Fruit fly (Drosophila melanogaster) whole organism, embryonic: ENCODE data around the gene CG34171.
A peak's percentile ranks its signal among the peaks of the same experiment; 100 is the strongest.

Experiments
- Ada2b ChIP-seq: fragments of 200-800 bp; sonication (Bioruptor generic); IDR thresholded peaks from 2 replicates; pipeline ENCODE4 v1.3.6; 2022; ENCODE audit warnings: missing biosample characterization, missing genetic modification characterization
- Atf-2 ChIP-seq: fragments of 200-800 bp; sonication (Bioruptor generic); optimal IDR thresholded peaks from 2 replicates; lab custom pipeline; 2016; ENCODE audit warnings: missing biosample characterization, missing genetic modification characterization
- CG10321 ChIP-seq: fragments of 200-800 bp; sonication (Bioruptor generic); IDR thresholded peaks from 2 replicates; pipeline ENCODE4 v1.3.6; 2022; ENCODE audit warnings: missing biosample characterization, missing genetic modification characterization
- CG10366 ChIP-seq: fragments of 200-800 bp; sonication (Bioruptor generic); IDR thresholded peaks from 2 replicates; pipeline ENCODE4 v1.3.6; 2022; ENCODE audit warnings: missing biosample characterization, missing genetic modification characterization
- CG10565 ChIP-seq: fragments of 200-800 bp; sonication (Bioruptor generic); optimal IDR thresholded peaks from 3 replicates; lab custom pipeline; 2016; ENCODE audit warnings: missing biosample characterization, mild to moderate bottlenecking, missing genetic modification characterization
- CG10654 ChIP-seq: fragments of 200-800 bp; sonication (Bioruptor generic); optimal IDR thresholded peaks from 2 replicates; lab custom pipeline; 2016; ENCODE audit warnings: missing biosample characterization, missing genetic modification characterization
- CG14014 ChIP-seq: fragments of 200-800 bp; sonication (Bioruptor generic); IDR thresholded peaks from 2 replicates; pipeline ENCODE4 v1.3.6; 2022; ENCODE audit warnings: missing biosample characterization, missing genetic modification characterization
- CG14860 ChIP-seq: fragments of 200-800 bp; sonication (Bioruptor generic); IDR thresholded peaks from 3 replicates; pipeline ENCODE4 v1.3.6; 2022; ENCODE audit warnings: missing biosample characterization, missing genetic modification characterization; ENCODE audit not compliant: partially characterized antibody
- CG17328 ChIP-seq: fragments of 200-800 bp; sonication (Bioruptor generic); IDR thresholded peaks from 2 replicates; pipeline ENCODE4 v1.3.6; 2022; ENCODE audit warnings: missing biosample characterization, missing genetic modification characterization
- CG17359 ChIP-seq: fragments of 200-800 bp; sonication (Bioruptor generic); optimal IDR thresholded peaks from 3 replicates; lab custom pipeline; 2018; ENCODE audit warnings: missing biosample characterization, mild to moderate bottlenecking, missing genetic modification characterization, moderate library complexity
- CG17385 ChIP-seq: fragments of 200-800 bp; sonication (Bioruptor generic); optimal IDR thresholded peaks from 3 replicates; lab custom pipeline; 2018; ENCODE audit warnings: missing biosample characterization, mild to moderate bottlenecking, missing genetic modification characterization
- CG17612 ChIP-seq: fragments of 200-800 bp; sonication (Bioruptor generic); IDR thresholded peaks from 2 replicates; pipeline ENCODE4 v1.3.6; 2022; ENCODE audit warnings: missing biosample characterization, missing genetic modification characterization
- CG18011 ChIP-seq: fragments of 200-800 bp; sonication (Bioruptor generic); optimal IDR thresholded peaks from 2 replicates; lab custom pipeline; 2017; ENCODE audit warnings: missing biosample characterization, missing genetic modification characterization, mild to moderate bottlenecking, moderate library complexity, missing genotype
- CG7839 ChIP-seq: fragments of 200-800 bp; sonication (Bioruptor generic); optimal IDR thresholded peaks from 3 replicates; lab custom pipeline; 2018; ENCODE audit warnings: missing biosample characterization, mild to moderate bottlenecking, missing genetic modification characterization, moderate library complexity
- CG7928 ChIP-seq: fragments of 200-800 bp; sonication (Bioruptor generic); optimal IDR thresholded peaks from 2 replicates; lab custom pipeline; 2017; ENCODE audit warnings: missing biosample characterization, mild to moderate bottlenecking, missing genetic modification characterization
- CG8290 ChIP-seq, 3 experiments: fragments of 200-800 bp; sonication (Bioruptor generic); optimal IDR thresholded peaks; 2 replicates each; lab custom pipeline; 2016 to 2019; ENCODE audit warnings: missing biosample characterization in 3 of 3, missing genetic modification characterization in 3 of 3, mild to moderate bottlenecking in 2 of 3, moderate library complexity in 1 of 3
- D ChIP-seq, 2 experiments: fragments of 200-800 bp in 1 of 2; fragments of >200 bp in 1 of 2; sonication (Bioruptor generic) in 1 of 2; optimal IDR thresholded peaks; 2 replicates in 1 of 2; 3 replicates in 1 of 2; lab custom pipeline; 2017; ENCODE audit warnings: mild to moderate bottlenecking in 1 of 2, missing biosample characterization in 1 of 2, missing genetic modification characterization in 1 of 2, missing genetic modification reagents in 1 of 2
- E2f1 ChIP-seq: fragments of 200-800 bp; sonication (Bioruptor generic); IDR thresholded peaks from 2 replicates; pipeline ENCODE4 v1.3.6; 2022; ENCODE audit warnings: missing biosample characterization, missing genetic modification characterization
- HLH54F ChIP-seq: fragments of 200-800 bp; sonication (Bioruptor generic); optimal IDR thresholded peaks from 3 replicates; lab custom pipeline; 2016; ENCODE audit warnings: missing biosample characterization, missing genetic modification characterization
- Hmx ChIP-seq: fragments of 200-800 bp; sonication (Bioruptor generic); optimal IDR thresholded peaks from 2 replicates; lab custom pipeline; 2016; ENCODE audit warnings: missing biosample characterization, missing genetic modification characterization
- Hr39 ChIP-seq: fragments of >200 bp; optimal IDR thresholded peaks from 2 replicates; lab custom pipeline; 2017
- Hr78 ChIP-seq, 2 experiments: fragments of 200-800 bp in 1 of 2; fragments of >200 bp in 1 of 2; sonication (Bioruptor generic) in 1 of 2; optimal IDR thresholded peaks; 2 replicates each; lab custom pipeline; 2017 to 2019; ENCODE audit warnings: missing biosample characterization in 2 of 2, missing genetic modification characterization in 2 of 2, mild to moderate bottlenecking in 1 of 2, moderate library complexity in 1 of 2
- Lim3 ChIP-seq: fragments of 200-800 bp; sonication (Bioruptor generic); IDR thresholded peaks from 2 replicates; pipeline ENCODE4 v1.3.6; 2022; ENCODE audit warnings: missing biosample characterization, missing genetic modification characterization
- MESR4 ChIP-seq: fragments of 200-800 bp; sonication (Bioruptor generic); optimal IDR thresholded peaks from 2 replicates; lab custom pipeline; 2018; ENCODE audit warnings: missing biosample characterization, mild to moderate bottlenecking, missing genetic modification characterization, moderate library complexity
- Mad ChIP-seq: fragments of 200-800 bp; sonication (Bioruptor generic); optimal IDR thresholded peaks from 2 replicates; lab custom pipeline; 2016; ENCODE audit warnings: missing biosample characterization, missing genetic modification characterization
- Ravus ChIP-seq: fragments of 200-800 bp; sonication (Bioruptor generic); IDR thresholded peaks from 2 replicates; pipeline ENCODE4 v1.3.6; 2022; ENCODE audit warnings: missing biosample characterization, missing genetic modification characterization
- al ChIP-seq: fragments of 200-800 bp; sonication (Bioruptor generic); IDR thresholded peaks from 2 replicates; pipeline ENCODE4 v1.3.6; 2022; ENCODE audit warnings: missing biosample characterization, missing genetic modification characterization
- bab2 ChIP-seq: fragments of 200-800 bp; sonication (Bioruptor generic); optimal IDR thresholded peaks from 2 replicates; lab custom pipeline; 2016; ENCODE audit warnings: missing biosample characterization, missing genetic modification characterization
- bbx ChIP-seq: fragments of 200-800 bp; sonication (Bioruptor generic); IDR thresholded peaks from 2 replicates; pipeline ENCODE4 v1.3.6; 2022; ENCODE audit warnings: missing biosample characterization, missing genetic modification characterization; ENCODE audit not compliant: partially characterized antibody
- chif ChIP-seq, 2 experiments: fragments of 200-800 bp; sonication (Bioruptor generic); optimal IDR thresholded peaks; 3 replicates each; lab custom pipeline; 2016; ENCODE audit warnings: missing biosample characterization in 2 of 2, missing genetic modification characterization in 2 of 2
- chn ChIP-seq: fragments of 200-800 bp; sonication (Bioruptor generic); optimal IDR thresholded peaks from 2 replicates; lab custom pipeline; 2016; ENCODE audit warnings: missing biosample characterization, missing genetic modification characterization
- ci ChIP-seq: fragments of 200-800 bp; sonication (Bioruptor generic); IDR thresholded peaks from 3 replicates; pipeline ENCODE4 v1.3.6; 2022; ENCODE audit warnings: missing biosample characterization, missing genetic modification characterization
- crp ChIP-seq, 2 experiments: fragments of 200-800 bp; sonication (Bioruptor generic); optimal IDR thresholded peaks; 2 replicates in 1 of 2; 3 replicates in 1 of 2; lab custom pipeline; 2017; ENCODE audit warnings: missing biosample characterization in 2 of 2, missing genetic modification characterization in 2 of 2, mild to moderate bottlenecking in 1 of 2, moderate library complexity in 1 of 2
- fd64A ChIP-seq: fragments of 200-800 bp; sonication (Bioruptor generic); optimal IDR thresholded peaks from 3 replicates; lab custom pipeline; 2018; ENCODE audit warnings: missing biosample characterization, mild to moderate bottlenecking, missing genetic modification characterization
- fd96Cb ChIP-seq: fragments of 200-800 bp; sonication (Bioruptor generic); optimal IDR thresholded peaks from 2 replicates; lab custom pipeline; 2018; ENCODE audit warnings: missing biosample characterization, mild to moderate bottlenecking, missing genetic modification characterization, moderate library complexity
- h ChIP-seq: fragments of >200 bp; optimal IDR thresholded peaks from 2 replicates; lab custom pipeline; 2017
- her ChIP-seq: fragments of 200-800 bp; sonication (Bioruptor generic); optimal IDR thresholded peaks from 2 replicates; lab custom pipeline; 2016; ENCODE audit warnings: missing biosample characterization, missing genetic modification characterization
- hth ChIP-seq: fragments of >200 bp; optimal IDR thresholded peaks from 2 replicates; lab custom pipeline; 2017; ENCODE audit warnings: inconsistent platforms
- insv ChIP-seq, 2 experiments: fragments of 200-800 bp; sonication (Bioruptor generic); optimal IDR thresholded peaks; 3 replicates each; lab custom pipeline; 2016 to 2018; ENCODE audit warnings: missing biosample characterization in 2 of 2, missing genetic modification characterization in 2 of 2
- lbe ChIP-seq: fragments of 200-800 bp; sonication (Bioruptor generic); optimal IDR thresholded peaks from 2 replicates; lab custom pipeline; 2016; ENCODE audit warnings: missing biosample characterization, mild to moderate bottlenecking, missing genetic modification characterization
- mld ChIP-seq: fragments of 200-800 bp; sonication (Bioruptor generic); IDR thresholded peaks from 3 replicates; pipeline ENCODE4 v1.3.6; 2022; ENCODE audit warnings: missing biosample characterization, missing genetic modification characterization; ENCODE audit not compliant: partially characterized antibody
- nerfin-2 ChIP-seq: fragments of 200-800 bp; sonication (Bioruptor generic); IDR thresholded peaks from 2 replicates; pipeline ENCODE4 v1.3.6; 2022; ENCODE audit warnings: missing biosample characterization, missing genetic modification characterization; ENCODE audit not compliant: partially characterized antibody
- otp ChIP-seq: fragments of 200-800 bp; sonication (Bioruptor generic); IDR thresholded peaks from 3 replicates; pipeline ENCODE4, ENCODE4 v1.3.6; 2022; ENCODE audit warnings: missing biosample characterization, missing genetic modification characterization
- pfk ChIP-seq: fragments of 200-800 bp; sonication (Bioruptor generic); optimal IDR thresholded peaks from 2 replicates; lab custom pipeline; 2018; ENCODE audit warnings: missing biosample characterization, mild to moderate bottlenecking, missing genetic modification characterization, moderate library complexity
- sc ChIP-seq, 3 experiments: fragments of >200 bp in 2 of 3; fragments of 200-800 bp in 1 of 3; sonication (Bioruptor generic) in 1 of 3; optimal IDR thresholded peaks; 2 replicates in 2 of 3; 3 replicates in 1 of 3; lab custom pipeline; 2017; ENCODE audit warnings: mild to moderate bottlenecking in 1 of 3, missing biosample characterization in 1 of 3, missing genetic modification characterization in 1 of 3, missing genetic modification reagents in 1 of 3
- scrt ChIP-seq: fragments of 200-800 bp; sonication (Bioruptor generic); optimal IDR thresholded peaks from 2 replicates; lab custom pipeline; 2018; ENCODE audit warnings: missing biosample characterization, mild to moderate bottlenecking, missing genetic modification characterization, moderate library complexity
- sqz ChIP-seq: fragments of 200-800 bp; sonication (Bioruptor generic); optimal IDR thresholded peaks from 3 replicates; lab custom pipeline; 2018; ENCODE audit warnings: missing biosample characterization, mild to moderate bottlenecking, missing genetic modification characterization
- stc ChIP-seq: fragments of 200-800 bp; sonication (Bioruptor generic); IDR thresholded peaks from 2 replicates; pipeline ENCODE4 v1.3.6; 2022; ENCODE audit warnings: missing biosample characterization, missing genetic modification characterization
- wek ChIP-seq: fragments of 200-800 bp; sonication (Bioruptor generic); optimal IDR thresholded peaks from 3 replicates; lab custom pipeline; 2018; ENCODE audit warnings: missing biosample characterization, mild to moderate bottlenecking, missing genetic modification characterization, moderate library complexity
- zf30C ChIP-seq: fragments of 200-800 bp; sonication (Bioruptor generic); optimal IDR thresholded peaks from 3 replicates; lab custom pipeline; 2018; ENCODE audit warnings: missing biosample characterization, mild to moderate bottlenecking, missing genetic modification characterization

CG34171 gene

dm6 chr2L:18377109-18377508 lies 1.3 kb upstream of the CG34171 start (continued):
- TF ChIP-seq sqz (GFP tag; lab: Kevin White, UChicago), result no peak
- TF ChIP-seq crp (GFP tag; optimal IDR thresholded peaks at IDR 0.05; lab: Kevin White, UChicago), result no peak
- peak; percentile 11 for TF ChIP-seq bab2 (GFP tag; lab: Kevin White, UChicago)
- peak; percentile 20 to 29 for TF ChIP-seq chif (GFP tag; optimal IDR thresholded peaks at IDR 0.05; lab: Kevin White, UChicago)
- no peak for TF ChIP-seq CG10321 (GFP tag; lab: Robert Waterston, UW)
- TF ChIP-seq wek, result no peak
- TF ChIP-seq CG14014 (GFP tag; lab: Robert Waterston, UW), result peak; percentile 40; the same call in 1 of the 2 replicates
- no peak for TF ChIP-seq Mad (GFP tag; lab: Kevin White, UChicago)
- TF ChIP-seq CG8290 (GFP tag; optimal IDR thresholded peaks at IDR 0.05; lab: Kevin White, UChicago), result no peak
- peak in 1 of 2 experiments; percentile 73 for TF ChIP-seq CG8290 (tag; optimal IDR thresholded peaks at IDR 0.05; lab: Kevin White, UChicago)
- TF ChIP-seq pfk (GFP tag; lab: Kevin White, UChicago), result no peak
- no peak for TF ChIP-seq h (lab: Kevin White, UChicago)
- no peak for TF ChIP-seq CG10565
- TF ChIP-seq Hr39, result no peak
- no peak for TF ChIP-seq zf30C (GFP tag; lab: Kevin White, UChicago)
- TF ChIP-seq chn, result peak; percentile 31
- no peak for TF ChIP-seq ci (GFP tag; lab: Robert Waterston, UW)
- TF ChIP-seq Hmx, result no peak
- TF ChIP-seq CG7928 (GFP tag; lab: Kevin White, UChicago), result no peak
- no peak for TF ChIP-seq HLH54F (GFP tag; lab: Kevin White, UChicago)
- TF ChIP-seq bbx (GFP tag; lab: Robert Waterston, UW), result no peak
- no peak for TF ChIP-seq otp
- no peak for TF ChIP-seq Hr78 (GFP tag; optimal IDR thresholded peaks at IDR 0.05; lab: Kevin White, UChicago)
- no peak for TF ChIP-seq Ada2b
- no peak for TF ChIP-seq fd64A (GFP tag; lab: Kevin White, UChicago)
- peak; percentile 57 for TF ChIP-seq CG7839 (tag; lab: Kevin White, UChicago)
- TF ChIP-seq sc (optimal IDR thresholded peaks at IDR 0.05; lab: Kevin White, UChicago), result no peak
- TF ChIP-seq sc (GFP tag; optimal IDR thresholded peaks at IDR 0.05; lab: Kevin White, UChicago), result no peak
- no peak for TF ChIP-seq insv (GFP tag; optimal IDR thresholded peaks at IDR 0.05; lab: Kevin White, UChicago)
- peak; percentile 30; the same call in 1 of the 2 replicates for TF ChIP-seq al
- TF ChIP-seq CG10366 (GFP tag; lab: Robert Waterston, UW), result no peak; the same call in 1 of the 2 replicates
- peak; percentile 30; the same call in 1 of the 2 replicates for TF ChIP-seq E2f1 (GFP tag; lab: Robert Waterston, UW)
- no peak for TF ChIP-seq CG18011
- no peak for TF ChIP-seq mld
- TF ChIP-seq CG17359, result peak; percentile 53
- TF ChIP-seq D (optimal IDR thresholded peaks at IDR 0.05; lab: Kevin White, UChicago), result no peak
- peak; percentile 8 for TF ChIP-seq D (GFP tag; optimal IDR thresholded peaks at IDR 0.05; lab: Kevin White, UChicago)
- no peak for TF ChIP-seq CG10654 (GFP tag; lab: Kevin White, UChicago)
- no peak for TF ChIP-seq MESR4 (GFP tag; lab: Kevin White, UChicago)
- no peak for TF ChIP-seq CG14860
- no peak for TF ChIP-seq fd96Cb (tag; lab: Kevin White, UChicago)
- TF ChIP-seq Ravus, result no peak
- TF ChIP-seq stc, result peak; percentile 45; the same call in 1 of the 2 replicates
- no peak for TF ChIP-seq lbe (GFP tag; lab: Kevin White, UChicago)
- TF ChIP-seq her (GFP tag; lab: Kevin White, UChicago), result no peak
- peak; percentile 40 for TF ChIP-seq CG17328 (GFP tag; lab: Robert Waterston, UW)
- no peak for TF ChIP-seq Atf-2
- no peak for TF ChIP-seq Lim3 (GFP tag; lab: Robert Waterston, UW)
- TF ChIP-seq CG17612, result no peak
- no peak for TF ChIP-seq hth (lab: Kevin White, UChicago)
- no peak for TF ChIP-seq nerfin-2 (GFP tag; lab: Robert Waterston, UW)
- peak; percentile 20 for TF ChIP-seq CG17385 (GFP tag; lab: Kevin White, UChicago)
- peak; percentile 59 for TF ChIP-seq scrt (GFP tag; lab: Kevin White, UChicago)
